Worm (Caenorhabditis elegans): Measurements from ENCODE around the gene rps-12.

rps-12 gene

DNA sequence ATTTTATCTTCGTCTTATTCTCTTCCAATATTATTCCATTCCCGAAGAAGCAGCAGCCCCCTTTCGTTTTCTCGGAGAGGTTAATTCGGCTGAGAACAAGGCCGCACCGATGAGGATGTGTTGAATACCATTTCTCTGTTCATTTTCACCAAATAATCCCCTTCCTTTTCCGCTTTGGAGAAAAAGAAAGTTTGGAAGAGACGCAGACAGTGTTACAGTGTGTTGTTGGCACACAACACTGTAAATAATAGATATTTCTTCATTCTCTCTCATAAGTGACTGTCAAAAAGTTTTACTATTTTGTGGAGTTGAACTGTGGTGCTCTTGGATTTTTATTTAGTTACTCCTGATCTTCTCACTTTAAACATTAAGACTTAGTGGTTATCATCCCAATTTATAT lies 13.8 kb upstream of the rps-12 start:
- no peak for TF ChIP-seq snpc-4 (tag; optimal IDR thresholded peaks at IDR 0.05)
- TF ChIP-seq pha-4 (tag; optimal IDR thresholded peaks at IDR 0.05), result peak; percentile 86
- TF ChIP-seq nhr-25 (tag; optimal IDR thresholded peaks at IDR 0.05), result peak; percentile 58

DNA sequence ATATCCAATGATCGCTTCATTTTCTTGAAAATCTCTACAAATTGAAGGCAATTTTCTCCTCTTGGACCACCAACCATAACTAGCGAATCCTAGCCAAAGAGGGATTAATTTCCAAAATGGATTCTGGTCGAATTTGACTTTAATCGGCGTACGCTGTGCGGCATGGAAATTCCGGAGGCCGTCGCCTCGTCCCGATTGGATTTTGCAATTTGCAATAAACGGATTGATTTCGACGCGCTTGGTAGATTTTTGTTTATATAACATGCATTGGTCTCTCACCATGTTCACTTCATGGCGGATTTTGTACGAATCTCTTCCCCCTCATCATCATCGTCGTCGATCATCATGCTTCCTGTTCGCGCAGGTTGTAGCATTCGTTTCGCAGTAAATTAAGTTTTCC lies 13.4 kb upstream of the rps-12 start:
- TF ChIP-seq nhr-67 (tag; optimal IDR thresholded peaks at IDR 0.05) (no peak), zag-1 (tag; optimal IDR thresholded peaks at IDR 0.05) (no peak), nhr-237 (tag; optimal IDR thresholded peaks at IDR 0.05) (no peak), elt-2 (tag; optimal IDR thresholded peaks at IDR 0.05) (no peak), nhr-25 (tag; optimal IDR thresholded peaks at IDR 0.05) (no peak), nhr-77 (tag; optimal IDR thresholded peaks at IDR 0.05) (no peak), elt-1 (tag; optimal IDR thresholded peaks at IDR 0.05) (no peak), ceh-28 (tag; optimal IDR thresholded peaks at IDR 0.05) (no peak), hmg-11 (tag; optimal IDR thresholded peaks at IDR 0.05) (no peak), ztf-11 (tag; optimal IDR thresholded peaks at IDR 0.05) (no peak), ceh-16 (tag; optimal IDR thresholded peaks at IDR 0.05) (no peak), ama-1 (optimal IDR thresholded peaks at IDR 0.05) (no peak), lsy-12 (tag; optimal IDR thresholded peaks at IDR 0.05) (no peak), egl-5 (tag; optimal IDR thresholded peaks at IDR 0.05) (no peak), sea-2 (GFP tag; optimal IDR thresholded peaks at IDR 0.05) (no peak), ceh-82 (tag; optimal IDR thresholded peaks at IDR 0.05) (no peak), elt-3 (tag; optimal IDR thresholded peaks at IDR 0.05) (no peak), pha-4 (tag; optimal IDR thresholded peaks at IDR 0.05) (no peak)

DNA sequence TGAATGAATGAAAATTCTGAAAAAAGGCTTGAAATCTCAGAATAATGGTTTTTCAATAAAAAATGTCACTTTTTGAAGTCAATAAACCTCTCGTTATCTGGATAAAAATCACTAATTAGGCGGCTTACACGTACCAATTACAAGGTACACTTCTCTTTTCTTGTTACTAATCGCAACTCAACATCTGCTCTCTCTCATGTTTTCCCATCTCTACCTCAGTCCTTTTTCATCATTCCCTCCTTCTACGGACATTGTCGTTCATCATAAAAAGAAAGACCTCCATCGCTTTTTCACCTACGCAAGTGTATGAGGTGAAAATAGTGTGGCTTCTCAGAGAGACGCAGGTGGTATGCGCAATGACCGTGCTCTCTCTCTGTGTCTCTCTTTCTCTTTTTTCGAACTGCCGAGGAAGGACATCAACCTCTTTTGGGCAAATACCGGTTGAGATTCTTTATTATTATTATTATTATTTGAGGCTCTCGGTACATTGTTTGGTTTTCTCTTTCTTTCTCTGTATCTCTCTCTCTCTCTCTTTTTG lies 11.1 kb upstream of the rps-12 start:
- no peak for TF ChIP-seq ceh-16 (tag; optimal IDR thresholded peaks at IDR 0.05)
- no peak for TF ChIP-seq lin-39 (tag; optimal IDR thresholded peaks at IDR 0.05)
- no peak for TF ChIP-seq snpc-4 (tag; optimal IDR thresholded peaks at IDR 0.05)
- TF ChIP-seq lsy-12 (tag; optimal IDR thresholded peaks at IDR 0.05), result no peak
- no peak for TF ChIP-seq ztf-4 (tag; optimal IDR thresholded peaks at IDR 0.05)
- TF ChIP-seq ama-1 (optimal IDR thresholded peaks at IDR 0.05), result no peak
- no peak for TF ChIP-seq ztf-11 (tag; optimal IDR thresholded peaks at IDR 0.05)
- no peak for TF ChIP-seq nhr-43 (tag; optimal IDR thresholded peaks at IDR 0.05; ENCODE audit: poor library complexity, severe bottlenecking)
- TF ChIP-seq mdl-1 (tag; optimal IDR thresholded peaks at IDR 0.05), result no peak
- TF ChIP-seq R02D3.7 (tag; optimal IDR thresholded peaks at IDR 0.05), result no peak
- no peak for TF ChIP-seq fkh-10 (GFP tag; optimal IDR thresholded peaks at IDR 0.05)
- peak; percentile 3 for TF ChIP-seq elt-2 (tag; optimal IDR thresholded peaks at IDR 0.05)
- no peak for TF ChIP-seq nhr-237 (tag; optimal IDR thresholded peaks at IDR 0.05)
- no peak for TF ChIP-seq unc-39 (tag; optimal IDR thresholded peaks at IDR 0.05)
- TF ChIP-seq nhr-25 (tag; optimal IDR thresholded peaks at IDR 0.05), result peak; percentile 76
- TF ChIP-seq daf-12 (tag; optimal IDR thresholded peaks at IDR 0.05), result no peak
- TF ChIP-seq nhr-76 (tag; optimal IDR thresholded peaks at IDR 0.05), result no peak
- TF ChIP-seq jun-1 (tag; optimal IDR thresholded peaks at IDR 0.05), result no peak
- TF ChIP-seq elt-3 (tag; optimal IDR thresholded peaks at IDR 0.05), result no peak
- no peak for TF ChIP-seq egl-5 (tag; optimal IDR thresholded peaks at IDR 0.05)
- no peak for TF ChIP-seq ceh-9 (tag; optimal IDR thresholded peaks at IDR 0.05)
- no peak for TF ChIP-seq nhr-67 (tag; optimal IDR thresholded peaks at IDR 0.05)
- TF ChIP-seq hmg-11 (tag; optimal IDR thresholded peaks at IDR 0.05), result peak; percentile 19
- TF ChIP-seq nfya-1 (tag; optimal IDR thresholded peaks at IDR 0.05; ENCODE audit: insufficient read depth), result peak; percentile 12
- no peak for TF ChIP-seq fos-1 (tag; optimal IDR thresholded peaks at IDR 0.05)
- peak; percentile 22 for TF ChIP-seq elt-1 (tag; optimal IDR thresholded peaks at IDR 0.05)
- no peak for TF ChIP-seq nhr-23 (tag; optimal IDR thresholded peaks at IDR 0.05)
- TF ChIP-seq pqm-1 (tag; optimal IDR thresholded peaks at IDR 0.05), result no peak
- no peak for TF ChIP-seq tbx-2 (tag; optimal IDR thresholded peaks at IDR 0.05)
- TF ChIP-seq aly-2 (tag; optimal IDR thresholded peaks at IDR 0.05), result no peak
- TF ChIP-seq pha-4 (tag; optimal IDR thresholded peaks at IDR 0.05), result peak; percentile 37
- no peak for TF ChIP-seq sea-2 (GFP tag; optimal IDR thresholded peaks at IDR 0.05)

DNA sequence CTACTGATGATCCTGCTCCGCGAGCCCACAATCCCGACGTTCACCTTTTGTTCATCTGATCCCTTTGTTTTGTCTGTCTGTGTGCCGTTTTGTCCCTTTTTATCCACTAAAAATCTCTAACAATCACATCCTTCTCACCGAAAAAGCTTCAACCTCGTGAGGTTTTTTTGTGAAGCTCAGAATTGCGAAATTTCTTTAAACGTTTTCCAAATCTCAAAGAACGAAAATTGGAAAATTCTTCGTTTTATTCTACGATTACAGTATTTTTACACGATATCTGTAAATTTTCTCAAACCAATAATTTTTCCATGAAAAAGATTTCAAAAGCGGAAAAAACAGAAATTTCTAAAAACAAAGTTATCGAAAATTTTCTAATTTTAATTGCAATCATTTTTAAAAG lies 4.9 kb upstream of the rps-12 start:
- TF ChIP-seq ceh-9 (tag; optimal IDR thresholded peaks at IDR 0.05), result no peak
- TF ChIP-seq R02D3.7 (tag; optimal IDR thresholded peaks at IDR 0.05), result no peak
- no peak for TF ChIP-seq nhr-11 (tag; optimal IDR thresholded peaks at IDR 0.05)
- no peak for TF ChIP-seq egl-5 (tag; optimal IDR thresholded peaks at IDR 0.05)
- TF ChIP-seq nhr-43 (tag; optimal IDR thresholded peaks at IDR 0.05; ENCODE audit: poor library complexity, severe bottlenecking), result no peak
- TF ChIP-seq snpc-4 (tag; optimal IDR thresholded peaks at IDR 0.05), result no peak

Measured in whole organism, L3 larva.